Worm (Caenorhabditis elegans) whole organism, young adult: ENCODE measurements around the gene ptr-24.

Source experiments
- B0019.2 ChIP-seq: fragments of 200-800 bp; sonication (Bioruptor generic); conservative IDR thresholded peaks from 2 replicates; pipeline ENCODE4 v1.3.6; 2022; ENCODE audit warnings: missing genetic modification reagents, missing genetic modification characterization, missing compliant biosample characterization
- B0261.1 ChIP-seq: sonication (generic microtip); optimal IDR thresholded peaks from 2 replicates; lab custom pipeline; 2016; ENCODE audit warnings: mild to moderate bottlenecking, missing genetic modification characterization, moderate library complexity, missing compliant biosample characterization
- F37B4.10 ChIP-seq: fragments of 200-800 bp; sonication (Bioruptor generic); IDR thresholded peaks from 2 replicates; pipeline ENCODE4 v1.3.6; 2022; ENCODE audit warnings: missing genetic modification characterization, missing compliant biosample characterization
- T26A5.8 ChIP-seq: sonication (generic microtip); optimal IDR thresholded peaks from 2 replicates; lab custom pipeline; 2016; ENCODE audit warnings: missing genetic modification characterization, missing compliant biosample characterization
- Y53G8AR.9 ChIP-seq: fragments of 200-800 bp; sonication (Bioruptor generic); conservative IDR thresholded peaks from 2 replicates; pipeline ENCODE4 v1.3.6; 2022; ENCODE audit warnings: missing genetic modification reagents, missing genetic modification characterization, missing compliant biosample characterization
- Y95B8A.8 ChIP-seq: fragments of 200-800 bp; sonication (Bioruptor generic); IDR thresholded peaks from 2 replicates; pipeline ENCODE4 v1.3.6; 2022; ENCODE audit warnings: missing genetic modification reagents, missing genetic modification characterization, missing compliant biosample characterization
- akir-1 ChIP-seq: fragments of 200-800 bp; sonication (Bioruptor generic); optimal IDR thresholded peaks from 2 replicates; lab custom pipeline; 2018; ENCODE audit warnings: mild to moderate bottlenecking, missing genetic modification characterization, moderate library complexity, missing compliant biosample characterization
- aptf-2 ChIP-seq: fragments of 200-800 bp; sonication (Bioruptor generic); conservative IDR thresholded peaks from 2 replicates; pipeline ENCODE4 v1.3.6; 2022; ENCODE audit warnings: missing genetic modification reagents, missing genetic modification characterization, missing compliant biosample characterization
- athp-1 ChIP-seq: sonication (generic microtip); optimal IDR thresholded peaks from 2 replicates; lab custom pipeline; 2017; ENCODE audit warnings: mild to moderate bottlenecking, missing genetic modification characterization, missing compliant biosample characterization
- attf-6 ChIP-seq: fragments of 200-800 bp; sonication (Bioruptor generic); IDR thresholded peaks from 2 replicates; pipeline ENCODE4 v1.3.6; 2022; ENCODE audit warnings: missing genetic modification reagents, missing genetic modification characterization, missing compliant biosample characterization
- cebp-1 ChIP-seq, 2 experiments: fragments of 200-800 bp in 1 of 2; sonication (Bioruptor generic) in 1 of 2; sonication (generic microtip) in 1 of 2; IDR thresholded peaks in 1 of 2; optimal IDR thresholded peaks in 1 of 2; 2 replicates each; pipeline versions ENCODE4 v1.3.6 to Lab custom; 2017 to 2022; ENCODE audit warnings: missing compliant biosample characterization in 2 of 2, missing genetic modification characterization in 2 of 2, mild to moderate bottlenecking in 1 of 2, missing genetic modification reagents in 1 of 2, moderate library complexity in 1 of 2
- ceh-100 ChIP-seq: fragments of 200-800 bp; sonication (Bioruptor generic); IDR thresholded peaks from 2 replicates; pipeline ENCODE4 v1.3.6; 2022; ENCODE audit warnings: missing genetic modification reagents, missing genetic modification characterization, missing compliant biosample characterization
- ceh-40 ChIP-seq: fragments of 200-800 bp; sonication (Bioruptor generic); IDR thresholded peaks from 2 replicates; pipeline ENCODE4 v1.3.6; 2022; ENCODE audit warnings: missing genetic modification characterization, missing compliant biosample characterization
- ceh-58 ChIP-seq: fragments of 200-800 bp; sonication (Bioruptor generic); IDR thresholded peaks from 2 replicates; pipeline ENCODE4 v1.3.6; 2022; ENCODE audit warnings: missing genetic modification characterization, missing compliant biosample characterization
- ceh-79 ChIP-seq: sonication (generic microtip); optimal IDR thresholded peaks from 2 replicates; lab custom pipeline; 2017; ENCODE audit warnings: mild to moderate bottlenecking, missing genetic modification characterization, missing compliant biosample characterization
- chd-7 ChIP-seq: sonication (generic microtip); optimal IDR thresholded peaks from 2 replicates; lab custom pipeline; 2016; ENCODE audit warnings: mild to moderate bottlenecking, missing genetic modification characterization, moderate library complexity, missing compliant biosample characterization
- die-1 ChIP-seq: sonication (generic microtip); optimal IDR thresholded peaks from 2 replicates; lab custom pipeline; 2016; ENCODE audit warnings: missing genotype, mild to moderate bottlenecking, missing genetic modification characterization, missing compliant biosample characterization
- dpff-1 ChIP-seq: sonication (generic microtip); optimal IDR thresholded peaks from 2 replicates; lab custom pipeline; 2017; ENCODE audit warnings: mild to moderate bottlenecking, missing genetic modification characterization, missing compliant biosample characterization
- efl-1 ChIP-seq: fragments of 150-350 bp; optimal IDR thresholded peaks from 2 replicates; lab custom pipeline; 2014; ENCODE audit warnings: missing biosample characterization, missing genetic modification reagents, missing genetic modification characterization
- egl-18 ChIP-seq: fragments of 200-800 bp; sonication (Bioruptor generic); IDR thresholded peaks from 2 replicates; pipeline ENCODE4 v1.3.6; 2022; ENCODE audit warnings: missing genetic modification reagents, missing genetic modification characterization, missing compliant biosample characterization
- egl-44 ChIP-seq: fragments of 200-800 bp; sonication (Bioruptor generic); IDR thresholded peaks from 2 replicates; pipeline ENCODE4 v1.3.6; 2022; ENCODE audit warnings: missing genetic modification reagents, missing genetic modification characterization, missing compliant biosample characterization
- gei-17 ChIP-seq: fragments of 200-800 bp; sonication (Bioruptor generic); optimal IDR thresholded peaks from 2 replicates; lab custom pipeline; 2018; ENCODE audit warnings: mild to moderate bottlenecking, missing genetic modification characterization, missing compliant biosample characterization
- him-1 ChIP-seq: sonication (generic microtip); optimal IDR thresholded peaks from 2 replicates; lab custom pipeline; 2016; ENCODE audit warnings: missing genotype, missing genetic modification reagents, missing genetic modification characterization, missing compliant biosample characterization
- hmg-1.2 ChIP-seq: fragments of 200-800 bp; sonication (Bioruptor generic); IDR thresholded peaks from 2 replicates; pipeline ENCODE4 v1.3.6; 2022; ENCODE audit warnings: missing genetic modification reagents, missing genetic modification characterization, missing compliant biosample characterization
- lag-1 ChIP-seq: fragments of 200-800 bp; sonication (Bioruptor generic); IDR thresholded peaks from 2 replicates; pipeline ENCODE4 v1.3.6; 2022; ENCODE audit warnings: missing genetic modification reagents, missing genetic modification characterization, missing compliant biosample characterization
- let-607 ChIP-seq, 2 experiments: fragments of 200-800 bp in 1 of 2; sonication (Bioruptor generic) in 1 of 2; sonication (generic microtip) in 1 of 2; optimal IDR thresholded peaks; 2 replicates each; lab custom pipeline; 2016 to 2018; ENCODE audit warnings: mild to moderate bottlenecking in 2 of 2, missing compliant biosample characterization in 2 of 2, missing genetic modification characterization in 2 of 2, moderate library complexity in 2 of 2, missing genotype in 1 of 2
- lin-35 ChIP-seq, 3 experiments: fragments of 150-350 bp in 2 of 3; sonication (generic microtip) in 1 of 3; optimal IDR thresholded peaks; 2 replicates each; lab custom pipeline; 2014 to 2018; ENCODE audit warnings: missing biosample characterization in 3 of 3, missing genetic modification characterization in 3 of 3, missing genetic modification reagents in 3 of 3
- lin-40 ChIP-seq: sonication (generic microtip); optimal IDR thresholded peaks from 2 replicates; lab custom pipeline; 2016; ENCODE audit warnings: missing genetic modification characterization, mild to moderate bottlenecking, missing compliant biosample characterization, missing genotype, missing genetic modification reagents
- lsl-1 ChIP-seq: fragments of 200-800 bp; sonication (Bioruptor generic); optimal IDR thresholded peaks from 2 replicates; lab custom pipeline; 2018; ENCODE audit warnings: mild to moderate bottlenecking, missing genetic modification characterization, moderate library complexity, missing compliant biosample characterization
- lsy-27 ChIP-seq: sonication (generic microtip); optimal IDR thresholded peaks from 2 replicates; lab custom pipeline; 2017; ENCODE audit warnings: missing genetic modification characterization, mild to moderate bottlenecking, missing compliant biosample characterization, antibody characterized with exemption, missing genotype, borderline replicate concordance; ENCODE audit not compliant: insufficient read depth
- madf-6 ChIP-seq: fragments of 200-800 bp; sonication (Bioruptor generic); IDR thresholded peaks from 2 replicates; pipeline ENCODE4 v1.3.6; 2022; ENCODE audit warnings: missing genetic modification reagents, missing genetic modification characterization, missing compliant biosample characterization
- mel-28 ChIP-seq: sonication (generic microtip); optimal IDR thresholded peaks from 2 replicates; lab custom pipeline; 2016; ENCODE audit warnings: borderline replicate concordance, mild to moderate bottlenecking, missing genetic modification characterization, missing compliant biosample characterization
- nfya-2 ChIP-seq: fragments of 200-800 bp; sonication (Bioruptor generic); IDR thresholded peaks from 2 replicates; pipeline ENCODE4 v1.3.6; 2022; ENCODE audit warnings: missing genetic modification reagents, missing genetic modification characterization, missing compliant biosample characterization
- nhr-80 ChIP-seq: sonication (generic microtip); optimal IDR thresholded peaks from 2 replicates; lab custom pipeline; 2016; ENCODE audit warnings: missing genetic modification characterization, missing compliant biosample characterization
- nhr-90 ChIP-seq: sonication (generic microtip); optimal IDR thresholded peaks from 2 replicates; lab custom pipeline; 2016; ENCODE audit warnings: missing genotype, mild to moderate bottlenecking, missing genetic modification characterization, missing compliant biosample characterization
- pbrm-1 ChIP-seq: fragments of 200-800 bp; sonication (Bioruptor generic); IDR thresholded peaks from 2 replicates; pipeline ENCODE4 v1.3.6; 2022; ENCODE audit warnings: missing genetic modification reagents, missing genetic modification characterization, missing compliant biosample characterization
- pha-4 ChIP-seq: fragments of 150-350 bp; sonication (generic microtip); optimal IDR thresholded peaks from 2 replicates; lab custom pipeline; 2014; ENCODE audit warnings: missing biosample characterization, missing genetic modification reagents, missing genetic modification characterization
- snpc-3.4 ChIP-seq: sonication (generic microtip); optimal IDR thresholded peaks from 2 replicates; lab custom pipeline; 2017; ENCODE audit warnings: missing genetic modification characterization, mild to moderate bottlenecking, missing compliant biosample characterization, antibody characterized with exemption, moderate library complexity, missing genotype, missing genetic modification reagents
- snpc-4 ChIP-seq, 5 experiments: fragments of 150-350 bp in 1 of 5; sonication (generic microtip) in 4 of 5; optimal IDR thresholded peaks; 2 replicates each; lab custom pipeline; 2014 to 2018; ENCODE audit warnings: missing genetic modification characterization in 5 of 5, missing biosample characterization in 3 of 5, antibody characterized with exemption in 2 of 5, mild to moderate bottlenecking in 2 of 5, missing compliant biosample characterization in 2 of 5, missing genotype in 2 of 5, moderate library complexity in 2 of 5, missing genetic modification reagents in 1 of 5
- tbx-9 ChIP-seq: sonication (generic microtip); optimal IDR thresholded peaks from 2 replicates; lab custom pipeline; 2016; ENCODE audit warnings: borderline replicate concordance, missing genetic modification characterization, inconsistent platforms, missing compliant biosample characterization
- xnd-1 ChIP-seq: sonication (generic microtip); optimal IDR thresholded peaks from 2 replicates; lab custom pipeline; 2016; ENCODE audit warnings: missing genotype, missing genetic modification reagents, missing genetic modification characterization, missing compliant biosample characterization
- zfh-2 ChIP-seq: fragments of 200-800 bp; sonication (Bioruptor generic); conservative IDR thresholded peaks from 2 replicates; pipeline ENCODE4 v1.3.6; 2022; ENCODE audit warnings: missing genetic modification reagents, missing genetic modification characterization, missing compliant biosample characterization
- ztf-22 ChIP-seq: fragments of 200-800 bp; sonication (Bioruptor generic); optimal IDR thresholded peaks from 2 replicates; lab custom pipeline; 2018; ENCODE audit warnings: mild to moderate bottlenecking, missing genetic modification characterization, moderate library complexity, missing compliant biosample characterization
- ztf-25 ChIP-seq: fragments of 200-800 bp; sonication (Bioruptor generic); IDR thresholded peaks from 2 replicates; pipeline ENCODE4 v1.3.6; 2022; ENCODE audit warnings: missing genetic modification reagents, missing genetic modification characterization, missing compliant biosample characterization
- ztf-26 ChIP-seq: sonication (generic microtip); optimal IDR thresholded peaks from 2 replicates; lab custom pipeline; 2017; ENCODE audit warnings: missing genetic modification characterization, missing compliant biosample characterization

ptr-24 gene

DNA sequence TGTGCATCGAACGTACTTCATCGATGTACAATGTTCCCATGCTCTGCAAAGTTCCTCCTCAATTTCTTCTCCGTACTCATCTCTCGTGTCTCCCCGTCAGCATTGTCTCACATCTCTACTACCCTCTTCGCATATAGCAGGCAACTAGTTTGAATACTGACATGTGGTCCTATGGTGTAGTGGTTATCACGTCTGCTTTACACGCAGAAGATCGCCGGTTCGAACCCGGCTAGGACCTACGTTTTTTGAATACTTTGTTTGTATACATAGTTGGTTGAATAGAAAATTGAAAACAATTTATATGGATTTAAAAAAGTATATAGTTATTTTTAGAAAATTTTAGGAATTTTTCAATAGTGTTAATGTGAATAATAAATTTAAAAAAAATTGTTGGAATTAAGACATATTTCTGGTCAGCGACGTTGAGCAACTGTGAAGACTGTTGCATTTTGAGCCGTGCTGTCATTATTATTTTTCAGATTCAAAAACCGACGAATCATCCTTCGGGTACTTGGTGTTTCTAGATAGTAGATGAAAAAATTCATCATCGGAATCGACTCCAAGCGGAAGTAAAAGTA is 30.9 kb upstream of the ptr-24 start (continued):
- TF ChIP-seq F37B4.10 = 0 out of 2 replicates have a peak, but pooled peaks have one; percentile 92
- peak; percentile 70 for TF ChIP-seq gei-17 (GFP tag; lab: Kevin White, UChicago)
- peak; percentile 76 for TF ChIP-seq lsy-27 (tag; lab: Kevin White, UChicago)
- TF ChIP-seq attf-6 (GFP tag; lab: Robert Waterston, UW) = peak; percentile 65
- TF ChIP-seq Y53G8AR.9 = no peak; the same call in 1 of the 2 replicates
- TF ChIP-seq B0019.2 (GFP tag; lab: Robert Waterston, UW) = peak; percentile 52; the same call in 1 of the 2 replicates
- peak; percentile 43 for TF ChIP-seq nhr-80 (tag; lab: Kevin White, UChicago)
- peak; percentile 95 for TF ChIP-seq die-1
- peak; percentile 68 for TF ChIP-seq ztf-22 (GFP tag; lab: Kevin White, UChicago)
- TF ChIP-seq ceh-40 (GFP tag; lab: Robert Waterston, UW) = peak; percentile 92
- TF ChIP-seq akir-1 (GFP tag; lab: Kevin White, UChicago) = no peak
- no peak for TF ChIP-seq zfh-2 (GFP tag; lab: Robert Waterston, UW)
- TF ChIP-seq mel-28 (tag; lab: Kevin White, UChicago) = peak; percentile 42
- TF ChIP-seq ceh-58 (GFP tag; lab: Robert Waterston, UW) = 0 out of 2 replicates have a peak, but pooled peaks have one; percentile 22
- peak; percentile 93 for TF ChIP-seq snpc-3.4
- no peak for TF ChIP-seq efl-1
- peak; percentile 73 for TF ChIP-seq T26A5.8 (tag; lab: Kevin White, UChicago)
- TF ChIP-seq hmg-1.2 (GFP tag; lab: Robert Waterston, UW) = peak; percentile 87
- TF ChIP-seq egl-44 (GFP tag; lab: Robert Waterston, UW) = peak; percentile 91; the same call in 1 of the 2 replicates
- TF ChIP-seq lag-1 (GFP tag; lab: Robert Waterston, UW) = no peak
- TF ChIP-seq athp-1 (tag; lab: Kevin White, UChicago) = peak; percentile 86
- TF ChIP-seq xnd-1 (tag; lab: Kevin White, UChicago) = no peak
- TF ChIP-seq lsl-1 = peak; percentile 34
- TF ChIP-seq ceh-100 (GFP tag; lab: Robert Waterston, UW) = peak; percentile 56
- no peak for TF ChIP-seq lin-40 (tag; lab: Kevin White, UChicago)
- peak; percentile 86 for TF ChIP-seq snpc-4 (GFP tag; optimal IDR thresholded peaks at IDR 0.05; lab: Kevin White, UChicago)
- peak in 3 of 4 experiments; percentile 60 to 84 (median 80) for TF ChIP-seq snpc-4 (tag; optimal IDR thresholded peaks at IDR 0.05; lab: Kevin White, UChicago)
- peak; percentile 98 for TF ChIP-seq B0261.1 (tag; lab: Kevin White, UChicago)
- peak; percentile 56 to 71 for TF ChIP-seq let-607 (tag; optimal IDR thresholded peaks at IDR 0.05; lab: Kevin White, UChicago)
- peak; percentile 79 for TF ChIP-seq Y95B8A.8 (GFP tag; lab: Robert Waterston, UW)
- TF ChIP-seq ztf-26 (tag; lab: Kevin White, UChicago) = peak; percentile 81
- TF ChIP-seq nfya-2 (GFP tag; lab: Robert Waterston, UW) = no peak
- peak in 2 of 3 experiments; percentile 1 to 83 for TF ChIP-seq lin-35 (GFP tag; optimal IDR thresholded peaks at IDR 0.05; lab: Kevin White, UChicago)
- peak; percentile 89 for TF ChIP-seq pbrm-1
- peak; percentile 65; the same call in 1 of the 2 replicates for TF ChIP-seq cebp-1 (GFP tag; IDR thresholded peaks at IDR 0.05; lab: Robert Waterston, UW)
- TF ChIP-seq cebp-1 (tag; optimal IDR thresholded peaks at IDR 0.05; lab: Kevin White, UChicago) = no peak
- TF ChIP-seq pha-4 (tag; lab: Kevin White, UChicago) = no peak
- TF ChIP-seq chd-7 = peak; percentile 91
- TF ChIP-seq him-1 (tag; lab: Kevin White, UChicago) = peak; percentile 89
- TF ChIP-seq egl-18 (GFP tag; lab: Robert Waterston, UW) = peak; percentile 79; the same call in 1 of the 2 replicates
- TF ChIP-seq tbx-9 = peak; percentile 72
- TF ChIP-seq nhr-90 (tag; lab: Kevin White, UChicago) = peak; percentile 92
- TF ChIP-seq aptf-2 = no peak
- peak; percentile 95 for TF ChIP-seq ceh-79 (tag; lab: Kevin White, UChicago)
- TF ChIP-seq dpff-1 (tag; lab: Kevin White, UChicago) = peak; percentile 32
- TF ChIP-seq ztf-25 (GFP tag; lab: Robert Waterston, UW) = peak; percentile 98
- TF ChIP-seq madf-6 (GFP tag; lab: Robert Waterston, UW) = no peak; the same call in 1 of the 2 replicates
